Fruit fly (Drosophila melanogaster) whole organism, embryonic: Measurements from ENCODE around the gene FASN2.
A peak's percentile ranks its signal among the peaks of the same experiment; 100 is the strongest.

Experiments used
- Atf3 ChIP-seq: fragments of 200-800 bp; sonication (Bioruptor generic); optimal IDR thresholded peaks from 3 replicates; lab custom pipeline; 2016; ENCODE audit warnings: missing biosample characterization, missing genetic modification characterization
- CG10979 ChIP-seq: fragments of 200-800 bp; sonication (Bioruptor generic); optimal IDR thresholded peaks from 2 replicates; lab custom pipeline; 2018; ENCODE audit warnings: missing biosample characterization, mild to moderate bottlenecking, missing genetic modification characterization, moderate library complexity
- CG11504 ChIP-seq: fragments of 200-800 bp; sonication (Bioruptor generic); optimal IDR thresholded peaks from 3 replicates; lab custom pipeline; 2019; ENCODE audit warnings: missing biosample characterization, mild to moderate bottlenecking, missing genetic modification characterization, moderate library complexity
- CG12219 ChIP-seq: fragments of 200-800 bp; sonication (Bioruptor generic); optimal IDR thresholded peaks from 3 replicates; lab custom pipeline; 2018; ENCODE audit warnings: missing biosample characterization, mild to moderate bottlenecking, missing genetic modification characterization
- CG12942 ChIP-seq: fragments of 200-800 bp; sonication (Bioruptor generic); optimal IDR thresholded peaks from 3 replicates; lab custom pipeline; 2016; ENCODE audit warnings: missing biosample characterization, missing genetic modification characterization
- CG13775 ChIP-seq: fragments of 200-800 bp; sonication (Bioruptor generic); optimal IDR thresholded peaks from 3 replicates; lab custom pipeline; 2017; ENCODE audit warnings: missing biosample characterization, mild to moderate bottlenecking, missing genetic modification characterization
- CG14667 ChIP-seq: fragments of 200-800 bp; sonication (Bioruptor generic); IDR thresholded peaks from 2 replicates; pipeline ENCODE4 v1.3.6; 2022; ENCODE audit warnings: missing biosample characterization, missing genetic modification characterization
- CG15073 ChIP-seq: fragments of 200-800 bp; sonication (Bioruptor generic); optimal IDR thresholded peaks from 2 replicates; lab custom pipeline; 2016; ENCODE audit warnings: missing biosample characterization, missing genetic modification characterization
- CG18011 ChIP-seq: fragments of 200-800 bp; sonication (Bioruptor generic); optimal IDR thresholded peaks from 2 replicates; lab custom pipeline; 2017; ENCODE audit warnings: missing biosample characterization, missing genetic modification characterization, mild to moderate bottlenecking, moderate library complexity, missing genotype
- CG18476 ChIP-seq: fragments of 200-800 bp; sonication (Bioruptor generic); optimal IDR thresholded peaks from 2 replicates; lab custom pipeline; 2016; ENCODE audit warnings: missing biosample characterization, mild to moderate bottlenecking, missing genetic modification characterization
- CG30431 ChIP-seq: fragments of 200-800 bp; sonication (Bioruptor generic); optimal IDR thresholded peaks from 2 replicates; lab custom pipeline; 2017; ENCODE audit warnings: missing biosample characterization, missing genetic modification characterization
- CG33213 ChIP-seq: fragments of 200-800 bp; sonication (Bioruptor generic); optimal IDR thresholded peaks from 3 replicates; lab custom pipeline; 2016; ENCODE audit warnings: missing biosample characterization, missing genetic modification characterization
- CG33557 ChIP-seq: fragments of 200-800 bp; sonication (Bioruptor generic); optimal IDR thresholded peaks from 2 replicates; lab custom pipeline; 2019; ENCODE audit warnings: missing biosample characterization, mild to moderate bottlenecking, missing genetic modification characterization, moderate library complexity
- CG3995 ChIP-seq: fragments of 200-800 bp; sonication (Bioruptor generic); optimal IDR thresholded peaks from 3 replicates; lab custom pipeline; 2016; ENCODE audit warnings: missing biosample characterization, missing genetic modification characterization
- CG5180 ChIP-seq: fragments of 200-800 bp; sonication (Bioruptor generic); optimal IDR thresholded peaks from 3 replicates; lab custom pipeline; 2017; ENCODE audit warnings: missing biosample characterization, missing genetic modification characterization, mild to moderate bottlenecking, moderate library complexity, missing genetic modification reagents
- CG6175 ChIP-seq: fragments of 200-800 bp; sonication (Bioruptor generic); IDR thresholded peaks from 3 replicates; pipeline ENCODE4 v1.3.6; 2022; ENCODE audit warnings: missing biosample characterization, missing genetic modification characterization
- CG6791 ChIP-seq: fragments of 200-800 bp; sonication (Bioruptor generic); IDR thresholded peaks from 3 replicates; pipeline ENCODE4 v1.3.6; 2022; ENCODE audit warnings: missing biosample characterization, missing genetic modification characterization; ENCODE audit not compliant: partially characterized antibody
- CG7928 ChIP-seq: fragments of 200-800 bp; sonication (Bioruptor generic); optimal IDR thresholded peaks from 2 replicates; lab custom pipeline; 2017; ENCODE audit warnings: missing biosample characterization, mild to moderate bottlenecking, missing genetic modification characterization
- CG7987 ChIP-seq: fragments of 200-800 bp; sonication (Bioruptor generic); optimal IDR thresholded peaks from 2 replicates; lab custom pipeline; 2018; ENCODE audit warnings: missing biosample characterization, mild to moderate bottlenecking, missing genetic modification characterization, moderate library complexity
- CG8944 ChIP-seq: fragments of 200-800 bp; sonication (Bioruptor generic); optimal IDR thresholded peaks from 3 replicates; lab custom pipeline; 2016; ENCODE audit warnings: missing biosample characterization, missing genetic modification characterization
- CG9797 ChIP-seq: fragments of 200-800 bp; sonication (Bioruptor generic); optimal IDR thresholded peaks from 3 replicates; lab custom pipeline; 2018; ENCODE audit warnings: missing biosample characterization, mild to moderate bottlenecking, missing genetic modification characterization
- CG9817 ChIP-seq: fragments of 200-800 bp; sonication (Bioruptor generic); optimal IDR thresholded peaks from 2 replicates; lab custom pipeline; 2018; ENCODE audit warnings: missing biosample characterization, mild to moderate bottlenecking, missing genetic modification characterization, moderate library complexity
- CTCF ChIP-seq: fragments of 200-800 bp; sonication (Bioruptor generic); optimal IDR thresholded peaks from 2 replicates; lab custom pipeline; 2017; ENCODE audit warnings: missing biosample characterization, mild to moderate bottlenecking, missing genetic modification characterization, moderate library complexity
- D19A ChIP-seq: fragments of 200-800 bp; optimal IDR thresholded peaks from 3 replicates; lab custom pipeline; 2019; ENCODE audit warnings: missing biosample characterization, mild to moderate bottlenecking, missing genetic modification characterization, moderate library complexity
- Deaf1 ChIP-seq: fragments of 200-800 bp; optimal IDR thresholded peaks from 3 replicates; lab custom pipeline; 2019; ENCODE audit warnings: missing biosample characterization, mild to moderate bottlenecking, missing genetic modification characterization, moderate library complexity
- Doc2 ChIP-seq: fragments of 200-800 bp; sonication (Bioruptor generic); IDR thresholded peaks from 2 replicates; pipeline ENCODE4 v1.3.6; 2022; ENCODE audit warnings: missing biosample characterization, missing genetic modification characterization
- Drgx ChIP-seq: fragments of 200-800 bp; sonication (Bioruptor generic); IDR thresholded peaks from 2 replicates; pipeline ENCODE4 v1.3.6; 2022; ENCODE audit warnings: missing biosample characterization, missing genetic modification characterization
- Fer1 ChIP-seq: fragments of 200-800 bp; sonication (Bioruptor generic); optimal IDR thresholded peaks from 2 replicates; lab custom pipeline; 2017; ENCODE audit warnings: missing biosample characterization, mild to moderate bottlenecking, missing genetic modification characterization
- H15 ChIP-seq: fragments of 200-800 bp; sonication (Bioruptor generic); IDR thresholded peaks from 3 replicates; pipeline ENCODE4 v1.3.6; 2022; ENCODE audit warnings: missing biosample characterization, missing genetic modification characterization
- Hmr ChIP-seq: fragments of 200-800 bp; sonication (Bioruptor generic); optimal IDR thresholded peaks from 3 replicates; lab custom pipeline; 2017; ENCODE audit warnings: mild to moderate bottlenecking, missing biosample characterization, missing genetic modification reagents, missing genetic modification characterization
- MESR4 ChIP-seq: fragments of 200-800 bp; sonication (Bioruptor generic); optimal IDR thresholded peaks from 2 replicates; lab custom pipeline; 2018; ENCODE audit warnings: missing biosample characterization, mild to moderate bottlenecking, missing genetic modification characterization, moderate library complexity
- Myb ChIP-seq: fragments of 200-800 bp; sonication (Bioruptor generic); optimal IDR thresholded peaks from 2 replicates; lab custom pipeline; 2016; ENCODE audit warnings: missing biosample characterization, missing genetic modification characterization
- Trl ChIP-seq, 3 experiments: fragments of >200 bp in 2 of 3; fragments of 200-800 bp in 1 of 3; sonication (Bioruptor generic) in 1 of 3; optimal IDR thresholded peaks; 2 replicates in 1 of 3; 3 replicates in 2 of 3; lab custom pipeline; 2016 to 2017; ENCODE audit warnings: missing biosample characterization in 1 of 3, missing genetic modification characterization in 1 of 3
- dati ChIP-seq: fragments of 200-800 bp; sonication (Bioruptor generic); IDR thresholded peaks from 2 replicates; pipeline ENCODE4 v1.3.6; 2022; ENCODE audit warnings: missing biosample characterization, missing genetic modification characterization
- exex ChIP-seq: fragments of 200-800 bp; sonication (Bioruptor generic); optimal IDR thresholded peaks from 4 replicates; lab custom pipeline; 2018; ENCODE audit warnings: missing biosample characterization, mild to moderate bottlenecking, missing genetic modification characterization, moderate library complexity
- gcm2 ChIP-seq: fragments of 200-800 bp; sonication (Bioruptor generic); optimal IDR thresholded peaks from 2 replicates; lab custom pipeline; 2016; ENCODE audit warnings: missing biosample characterization, missing genetic modification characterization
- gsb-n ChIP-seq: fragments of 200-800 bp; sonication (Bioruptor generic); optimal IDR thresholded peaks from 3 replicates; lab custom pipeline; 2018; ENCODE audit warnings: missing biosample characterization, mild to moderate bottlenecking, missing genetic modification characterization
- gt ChIP-seq: fragments of 200-800 bp; sonication (Bioruptor generic); IDR thresholded peaks from 2 replicates; pipeline ENCODE4 v1.3.6; 2022; ENCODE audit warnings: missing biosample characterization, missing genetic modification characterization
- hbn ChIP-seq: fragments of 200-800 bp; sonication (Bioruptor generic); IDR thresholded peaks from 2 replicates; pipeline ENCODE4 v1.3.6; 2022; ENCODE audit warnings: missing biosample characterization, missing genetic modification characterization; ENCODE audit not compliant: partially characterized antibody
- ind ChIP-seq: fragments of 200-800 bp; sonication (Bioruptor generic); optimal IDR thresholded peaks from 3 replicates; lab custom pipeline; 2016; ENCODE audit warnings: missing biosample characterization, missing genetic modification characterization
- insv ChIP-seq, 2 experiments: fragments of 200-800 bp; sonication (Bioruptor generic); optimal IDR thresholded peaks; 3 replicates each; lab custom pipeline; 2016 to 2018; ENCODE audit warnings: missing biosample characterization in 2 of 2, missing genetic modification characterization in 2 of 2
- lov ChIP-seq, 2 experiments: fragments of 200-800 bp in 1 of 2; fragments of >200 bp in 1 of 2; sonication (Bioruptor generic) in 1 of 2; IDR thresholded peaks in 1 of 2; optimal IDR thresholded peaks in 1 of 2; 2 replicates in 1 of 2; 3 replicates in 1 of 2; pipeline versions ENCODE4 v1.3.6 to Lab custom; 2017 to 2022; ENCODE audit warnings: missing biosample characterization in 1 of 2, missing genetic modification characterization in 1 of 2
- nerfin-2 ChIP-seq: fragments of 200-800 bp; sonication (Bioruptor generic); IDR thresholded peaks from 2 replicates; pipeline ENCODE4 v1.3.6; 2022; ENCODE audit warnings: missing biosample characterization, missing genetic modification characterization; ENCODE audit not compliant: partially characterized antibody
- nom ChIP-seq: fragments of 200-800 bp; sonication (Bioruptor generic); optimal IDR thresholded peaks from 2 replicates; lab custom pipeline; 2017; ENCODE audit warnings: missing biosample characterization, missing genetic modification characterization, mild to moderate bottlenecking, moderate library complexity, missing genetic modification reagents
- trem ChIP-seq: fragments of 200-800 bp; optimal IDR thresholded peaks from 3 replicates; lab custom pipeline; 2019; ENCODE audit warnings: missing biosample characterization, mild to moderate bottlenecking, missing genetic modification characterization, moderate library complexity
- trh ChIP-seq: fragments of 200-800 bp; sonication (Bioruptor generic); optimal IDR thresholded peaks from 2 replicates; lab custom pipeline; 2016; ENCODE audit warnings: missing biosample characterization, missing genetic modification characterization
- tup ChIP-seq: fragments of 200-800 bp; sonication (Bioruptor generic); optimal IDR thresholded peaks from 2 replicates; lab custom pipeline; 2016; ENCODE audit warnings: missing biosample characterization, mild to moderate bottlenecking, missing genetic modification characterization, moderate library complexity
- unc-4 ChIP-seq: fragments of 200-800 bp; sonication (Bioruptor generic); IDR thresholded peaks from 2 replicates; pipeline ENCODE4 v1.3.6; 2022; ENCODE audit warnings: missing biosample characterization, missing genetic modification characterization; ENCODE audit not compliant: partially characterized antibody
- vnd ChIP-seq: fragments of 200-800 bp; sonication (Bioruptor generic); IDR thresholded peaks from 3 replicates; pipeline ENCODE4 v1.3.6; 2022; ENCODE audit warnings: missing biosample characterization, missing genetic modification characterization; ENCODE audit not compliant: partially characterized antibody

Gene FASN2

DNA sequence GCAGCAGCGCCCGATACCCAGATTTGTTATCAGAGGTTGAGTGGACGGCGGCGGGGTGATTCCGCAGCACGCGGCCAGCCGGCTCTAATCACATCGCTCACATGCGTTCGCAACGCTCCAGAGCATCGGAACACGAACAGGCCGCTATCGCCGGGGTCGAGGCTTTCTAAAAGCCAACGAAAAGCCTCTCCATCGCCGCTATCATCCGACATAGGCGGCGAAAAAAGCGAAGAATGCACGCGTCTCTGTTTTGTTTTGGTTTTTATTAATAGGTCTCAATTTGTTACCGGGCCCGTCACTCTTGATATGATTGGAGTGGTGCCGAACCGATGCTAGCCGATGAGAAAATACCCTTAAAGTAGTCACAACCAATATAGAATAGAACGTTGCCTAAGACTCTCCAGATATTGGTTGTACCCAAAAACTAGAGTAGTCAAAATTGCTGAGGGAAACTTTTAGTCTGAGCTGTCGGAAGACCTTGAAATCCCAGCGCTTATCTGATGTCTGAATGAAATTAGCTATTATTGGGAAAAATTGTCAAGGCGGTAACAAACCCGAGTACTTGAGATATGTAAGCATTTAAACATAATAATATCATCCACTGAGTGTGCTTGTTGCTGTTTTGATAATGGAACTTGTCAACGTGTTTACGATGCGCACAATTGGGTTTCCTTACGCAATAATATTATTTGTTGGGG, 1.7 kb upstream of the FASN2 start, which contains the start of gene CG17261 (continued):
- TF ChIP-seq vnd (GFP tag; lab: Robert Waterston, UW) (0 out of 3 replicates have a peak, but pooled peaks have one; percentile 47), CG13775 (no peak), Doc2 (no peak), gsb-n (tag; lab: Kevin White, UChicago) (no peak), Trl (optimal IDR thresholded peaks at IDR 0.05; lab: Kevin White, UChicago) (no peak), Trl (GFP tag; optimal IDR thresholded peaks at IDR 0.05; lab: Kevin White, UChicago) (peak; percentile 37), CG3995 (GFP tag; lab: Kevin White, UChicago) (no peak), CG18011 (GFP tag; lab: Kevin White, UChicago) (peak; percentile 31), CG14667 (GFP tag; lab: Robert Waterston, UW) (no peak), CG9817 (tag; lab: Kevin White, UChicago) (peak; percentile 33), CG12942 (no peak), nerfin-2 (GFP tag; lab: Robert Waterston, UW) (no peak), CTCF (GFP tag; lab: Kevin White, UChicago) (no peak), Deaf1 (tag; lab: Kevin White, UChicago) (peak; percentile 70), CG30431 (no peak), CG9797 (GFP tag; lab: Kevin White, UChicago) (no peak), gt (GFP tag; lab: Robert Waterston, UW) (no peak), ind (GFP tag; lab: Kevin White, UChicago) (peak; percentile 42), unc-4 (GFP tag; lab: Robert Waterston, UW) (no peak), trem (tag; lab: Kevin White, UChicago) (no peak), CG18476 (no peak), Atf3 (GFP tag; lab: Kevin White, UChicago) (no peak), CG15073 (GFP tag; lab: Kevin White, UChicago) (no peak), Drgx (GFP tag; lab: Robert Waterston, UW) (no peak), CG8944 (no peak), CG33557 (GFP tag; lab: Kevin White, UChicago) (no peak), CG7987 (GFP tag; lab: Kevin White, UChicago) (peak; percentile 86), Myb (peak; percentile 31), CG11504 (tag; lab: Kevin White, UChicago) (peak; percentile 38), gcm2 (GFP tag; lab: Kevin White, UChicago) (no peak), CG7928 (GFP tag; lab: Kevin White, UChicago) (no peak), trh (GFP tag; lab: Kevin White, UChicago) (no peak), exex (tag; lab: Kevin White, UChicago) (peak; percentile 97), tup (GFP tag; lab: Kevin White, UChicago) (no peak), Fer1 (GFP tag; lab: Kevin White, UChicago) (peak; percentile 68), nom (GFP tag; lab: Kevin White, UChicago) (no peak), dati (GFP tag; lab: Robert Waterston, UW) (no peak), CG33213 (GFP tag; lab: Kevin White, UChicago) (no peak), H15 (GFP tag; lab: Robert Waterston, UW) (no peak), lov (optimal IDR thresholded peaks at IDR 0.05; lab: Kevin White, UChicago) (no peak), lov (GFP tag; IDR thresholded peaks at IDR 0.05; lab: Robert Waterston, UW) (no peak), MESR4 (no peak), insv (GFP tag; optimal IDR thresholded peaks at IDR 0.05; lab: Kevin White, UChicago) (no peak), CG12219 (no peak), hbn (GFP tag; lab: Robert Waterston, UW) (no peak), CG5180 (no peak), D19A (peak; percentile 96), CG10979 (tag; lab: Kevin White, UChicago) (no peak), CG6791 (no peak), CG6175 (GFP tag; lab: Robert Waterston, UW) (0 out of 3 replicates have a peak, but pooled peaks have one; percentile 50), Hmr (peak; percentile 70)
